Worm (Caenorhabditis elegans) whole organism, L4 larva: Measurements from ENCODE around the gene E04F6.9.
A peak's percentile ranks its signal among the peaks of the same experiment; 100 is the strongest.

Source experiments
- T20F7.1 ChIP-seq: fragments of 200-800 bp; sonication (Bioruptor generic); optimal IDR thresholded peaks from 2 replicates; lab custom pipeline; 2018; ENCODE audit warnings: mild to moderate bottlenecking, missing genetic modification characterization, missing compliant biosample characterization
- Y105C5A.15 ChIP-seq: fragments of 200-800 bp; sonication (Bioruptor generic); IDR thresholded peaks from 2 replicates; pipeline ENCODE4 v1.3.6; 2022; ENCODE audit warnings: missing genetic modification characterization, missing compliant biosample characterization
- Y48G9A.11 ChIP-seq: fragments of 200-800 bp; sonication (Bioruptor generic); IDR thresholded peaks from 2 replicates; pipeline ENCODE4 v1.3.6; 2022; ENCODE audit warnings: missing genetic modification reagents, missing genetic modification characterization, missing compliant biosample characterization
- Y5F2A.4 ChIP-seq: fragments of 200-800 bp; sonication (Bioruptor generic); optimal IDR thresholded peaks from 2 replicates; lab custom pipeline; 2018; ENCODE audit warnings: mild to moderate bottlenecking, missing genetic modification characterization, missing compliant biosample characterization
- Y75B8A.6 ChIP-seq: fragments of 200-800 bp; sonication (Bioruptor generic); IDR thresholded peaks from 2 replicates; pipeline ENCODE4 v1.3.6; 2022; ENCODE audit warnings: missing genetic modification reagents, missing genetic modification characterization, missing compliant biosample characterization
- ama-1 ChIP-seq: fragments of 150-350 bp; optimal IDR thresholded peaks from 2 replicates; lab custom pipeline; 2014; ENCODE audit warnings: inconsistent platforms, mixed read lengths
- ceh-20 ChIP-seq: fragments of 200-800 bp; sonication (Bioruptor generic); IDR thresholded peaks from 2 replicates; pipeline ENCODE4 v1.3.6; 2022; ENCODE audit warnings: missing genetic modification reagents, missing genetic modification characterization, missing compliant biosample characterization
- ctbp-1 ChIP-seq: fragments of 200-800 bp; sonication (Bioruptor generic); IDR thresholded peaks from 2 replicates; pipeline ENCODE4 v1.3.6; 2022; ENCODE audit warnings: missing genetic modification reagents, missing genetic modification characterization, missing compliant biosample characterization
- daf-16 ChIP-seq, 3 experiments: sonication (generic microtip); optimal IDR thresholded peaks; 2 replicates each; lab custom pipeline; 2016 to 2017; ENCODE audit warnings: missing genetic modification characterization in 3 of 3, missing genetic modification reagents in 3 of 3, mild to moderate bottlenecking in 2 of 3, missing compliant biosample characterization in 2 of 3, missing biosample characterization in 1 of 3, moderate library complexity in 1 of 3
- daf-8 ChIP-seq: fragments of 200-800 bp; sonication (Bioruptor generic); IDR thresholded peaks from 2 replicates; pipeline ENCODE4 v1.3.6; 2022; ENCODE audit warnings: missing genetic modification characterization, missing compliant biosample characterization
- dmd-6 ChIP-seq: fragments of 200-800 bp; sonication (Bioruptor generic); IDR thresholded peaks from 2 replicates; pipeline ENCODE4 v1.3.6; 2022; ENCODE audit warnings: missing genetic modification reagents, missing genetic modification characterization, missing compliant biosample characterization
- dve-1 ChIP-seq: sonication (generic microtip); optimal IDR thresholded peaks from 2 replicates; lab custom pipeline; 2017; ENCODE audit warnings: antibody characterized with exemption, mild to moderate bottlenecking, missing genetic modification characterization, missing compliant biosample characterization; ENCODE audit not compliant: insufficient read depth
- fos-1 ChIP-seq: fragments of 150-350 bp; optimal IDR thresholded peaks from 2 replicates; lab custom pipeline; 2014; ENCODE audit warnings: missing biosample characterization, missing genetic modification characterization
- hlh-11 ChIP-seq: fragments of 200-800 bp; sonication (Bioruptor generic); optimal IDR thresholded peaks from 2 replicates; lab custom pipeline; 2018; ENCODE audit warnings: mild to moderate bottlenecking, missing genetic modification characterization, missing compliant biosample characterization
- hlh-30 ChIP-seq: sonication (generic microtip); optimal IDR thresholded peaks from 2 replicates; lab custom pipeline; 2017; ENCODE audit warnings: antibody characterized with exemption, mild to moderate bottlenecking, missing genetic modification characterization, missing compliant biosample characterization; ENCODE audit not compliant: insufficient read depth
- lin-39 ChIP-seq: fragments of 150-350 bp; optimal IDR thresholded peaks from 2 replicates; lab custom pipeline; 2014; ENCODE audit warnings: missing biosample characterization, missing genetic modification reagents, missing genetic modification characterization
- lir-3 ChIP-seq: sonication (generic microtip); optimal IDR thresholded peaks from 2 replicates; lab custom pipeline; 2016; ENCODE audit warnings: mild to moderate bottlenecking, missing genetic modification characterization, missing compliant biosample characterization
- lsy-2 ChIP-seq, 2 experiments: fragments of 150-350 bp in 1 of 2; sonication (generic microtip) in 1 of 2; optimal IDR thresholded peaks; 2 replicates each; lab custom pipeline; 2014 to 2017; ENCODE audit warnings: missing biosample characterization in 2 of 2, missing genetic modification characterization in 2 of 2
- madf-5 ChIP-seq, 2 experiments: fragments of 200-800 bp; sonication (Bioruptor generic); IDR thresholded peaks; 2 replicates each; pipeline ENCODE4 v1.3.6; 2022; ENCODE audit warnings: missing compliant biosample characterization in 2 of 2, missing genetic modification characterization in 2 of 2
- mdl-1 ChIP-seq, 2 experiments: fragments of 150-350 bp in 1 of 2; sonication (generic microtip) in 1 of 2; optimal IDR thresholded peaks; 2 replicates each; lab custom pipeline; 2014 to 2017; ENCODE audit warnings: missing biosample characterization in 2 of 2, missing genetic modification characterization in 2 of 2
- mep-1 ChIP-seq: fragments of 150-350 bp; sonication (generic microtip); optimal IDR thresholded peaks from 3 replicates; lab custom pipeline; 2014; ENCODE audit warnings: missing biosample characterization, missing genetic modification characterization
- mes-2 ChIP-seq: sonication (generic microtip); optimal IDR thresholded peaks from 2 replicates; lab custom pipeline; 2016; ENCODE audit warnings: missing genotype, mild to moderate bottlenecking, missing genetic modification characterization, missing compliant biosample characterization; ENCODE audit not compliant: poor library complexity, severe bottlenecking
- nhr-102 ChIP-seq: sonication (generic microtip); optimal IDR thresholded peaks from 2 replicates; lab custom pipeline; 2016; ENCODE audit warnings: mild to moderate bottlenecking, missing genetic modification characterization, moderate library complexity, missing compliant biosample characterization
- nhr-28 ChIP-seq: fragments of 150-350 bp; optimal IDR thresholded peaks from 2 replicates; lab custom pipeline; 2014; ENCODE audit warnings: missing biosample characterization, missing genetic modification characterization
- nhr-6 ChIP-seq: fragments of 150-350 bp; optimal IDR thresholded peaks from 2 replicates; lab custom pipeline; 2014; ENCODE audit warnings: missing biosample characterization, missing genetic modification characterization
- nhr-77 ChIP-seq: fragments of 150-350 bp; optimal IDR thresholded peaks from 2 replicates; lab custom pipeline; 2014; ENCODE audit warnings: missing biosample characterization, missing genetic modification characterization
- pha-4 ChIP-seq, 2 experiments: fragments of 150-350 bp in 1 of 2; fragments of 200-800 bp in 1 of 2; sonication (Bioruptor generic) in 1 of 2; IDR thresholded peaks in 1 of 2; optimal IDR thresholded peaks in 1 of 2; 2 replicates each; pipeline versions ENCODE4 v1.3.6 to Lab custom; 2014 to 2022; ENCODE audit warnings: missing genetic modification characterization in 2 of 2, missing genetic modification reagents in 2 of 2, missing biosample characterization in 1 of 2, missing compliant biosample characterization in 1 of 2
- pqm-1 ChIP-seq: sonication (generic microtip); optimal IDR thresholded peaks from 2 replicates; lab custom pipeline; 2017; ENCODE audit warnings: missing biosample characterization, missing genetic modification characterization
- tag-97 ChIP-seq: fragments of 200-800 bp; sonication (Bioruptor generic); IDR thresholded peaks from 2 replicates; pipeline ENCODE4 v1.3.6; 2022; ENCODE audit warnings: missing genetic modification characterization, missing compliant biosample characterization
- zip-2 ChIP-seq: fragments of 150-350 bp; optimal IDR thresholded peaks from 2 replicates; lab custom pipeline; 2014; ENCODE audit warnings: missing biosample characterization, missing genetic modification characterization

The E04F6.9 gene

ce11 chrII:7212059-7212458, at the start of gene E04F6.9:
Gene E04F6.9, minus strand, starts transcription at chrII:7212159.
- no peak for TF ChIP-seq madf-5 (GFP tag; IDR thresholded peaks at IDR 0.05; lab: Robert Waterston, UW)
- TF ChIP-seq daf-16 (GFP tag; optimal IDR thresholded peaks at IDR 0.05; lab: Kevin White, UChicago): peak in 1 of 2 experiments; percentile 36
- TF ChIP-seq daf-16 (tag; optimal IDR thresholded peaks at IDR 0.05; lab: Kevin White, UChicago): no peak

DNA sequence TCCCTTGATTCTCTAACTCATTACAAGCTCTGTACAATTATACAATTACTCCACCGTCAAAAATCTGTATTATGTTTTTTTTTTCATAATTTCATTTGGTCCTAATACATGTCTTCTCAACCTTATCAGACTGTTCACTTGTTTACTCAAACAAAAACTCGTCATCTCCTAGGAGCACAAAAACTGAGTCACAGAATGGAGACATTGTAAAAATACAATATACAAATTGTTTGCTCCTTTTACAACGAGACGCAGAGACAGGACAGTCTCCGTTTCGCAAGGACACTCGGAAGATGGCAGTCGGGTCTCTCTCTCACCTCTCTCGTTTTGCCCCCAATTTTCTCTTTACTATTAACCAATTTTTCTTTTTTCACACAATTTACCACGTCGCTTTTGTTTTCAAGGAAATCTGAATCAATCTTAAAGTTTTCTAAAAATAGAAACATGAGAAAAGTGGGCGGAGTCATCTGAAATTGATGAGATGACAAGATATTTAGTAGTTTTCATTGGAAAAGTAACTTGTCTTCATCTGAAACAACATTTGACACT, 43.7 kb upstream of the E04F6.9 start, which contains the start of gene F32A5.8:
Gene F32A5.8, plus strand, starts transcription at position 499 of the 549 bp plus-strand sequence.
- peak in 1 of 2 experiments; percentile 51 for TF ChIP-seq lsy-2 (tag; optimal IDR thresholded peaks at IDR 0.05; lab: Kevin White, UChicago)
- TF ChIP-seq pha-4 (GFP tag; IDR thresholded peaks at IDR 0.05; lab: Robert Waterston, UW): no peak
- peak; percentile 81 for TF ChIP-seq pha-4 (tag; optimal IDR thresholded peaks at IDR 0.05; lab: Kevin White, UChicago)
- TF ChIP-seq lin-39 (tag; lab: Kevin White, UChicago): no peak
- no peak for TF ChIP-seq Y75B8A.6 (GFP tag; lab: Robert Waterston, UW)
- TF ChIP-seq mdl-1 (tag; optimal IDR thresholded peaks at IDR 0.05; lab: Kevin White, UChicago): peak in 1 of 2 experiments; percentile 17
- no peak for TF ChIP-seq daf-8 (GFP tag; lab: Robert Waterston, UW)
- no peak for TF ChIP-seq tag-97 (GFP tag; lab: Robert Waterston, UW)
- TF ChIP-seq pqm-1 (tag; lab: Kevin White, UChicago): peak; percentile 69
- TF ChIP-seq dmd-6 (GFP tag; lab: Robert Waterston, UW): peak; percentile 72
- peak; percentile 84 for TF ChIP-seq dve-1 (tag; lab: Kevin White, UChicago)
- peak; percentile 51 for TF ChIP-seq nhr-102
- peak; percentile 71 for TF ChIP-seq hlh-11 (tag; lab: Kevin White, UChicago)
- peak; percentile 64 for TF ChIP-seq T20F7.1 (GFP tag; lab: Kevin White, UChicago)
- peak; percentile 49 for TF ChIP-seq mep-1 (tag; lab: Kevin White, UChicago)
- TF ChIP-seq hlh-30 (tag; lab: Kevin White, UChicago): peak; percentile 0
- peak; percentile 76 for TF ChIP-seq nhr-6 (tag; lab: Kevin White, UChicago)
- no peak for TF ChIP-seq ceh-20 (GFP tag; lab: Robert Waterston, UW)
- TF ChIP-seq ama-1 (lab: Kevin White, UChicago): peak; percentile 45
- peak; percentile 56 for TF ChIP-seq mes-2 (tag; lab: Kevin White, UChicago)
- peak; percentile 54 for TF ChIP-seq nhr-77
- TF ChIP-seq daf-16 (GFP tag; optimal IDR thresholded peaks at IDR 0.05; lab: Kevin White, UChicago): no peak
- TF ChIP-seq daf-16 (tag; optimal IDR thresholded peaks at IDR 0.05; lab: Kevin White, UChicago): peak; percentile 88
- no peak for TF ChIP-seq Y5F2A.4 (GFP tag; lab: Kevin White, UChicago)
- TF ChIP-seq nhr-28: peak; percentile 84

DNA sequence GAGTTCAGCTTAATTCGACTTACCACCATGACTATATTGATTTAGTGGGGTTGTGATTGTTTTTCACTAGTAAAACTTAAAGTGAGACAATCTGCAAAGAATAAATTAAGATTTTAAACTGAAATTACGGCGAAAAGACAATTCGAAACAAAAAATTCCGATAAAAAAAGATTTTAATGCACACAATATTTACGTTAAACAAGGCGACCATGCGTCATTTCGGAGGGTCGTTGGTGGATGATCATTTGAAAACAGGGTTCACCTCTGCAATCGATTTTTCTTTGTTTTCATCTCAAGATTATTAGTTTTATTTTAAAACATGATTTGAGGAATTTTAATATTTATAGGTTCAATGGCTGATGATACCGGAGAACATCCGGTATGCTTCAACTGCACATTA, 41.1 kb upstream of the E04F6.9 start, which contains the start of gene lsm-4:
Gene lsm-4, minus strand, starts transcription at position 91 of the 400 bp plus-strand sequence.
- TF ChIP-seq lsy-2 (tag; optimal IDR thresholded peaks at IDR 0.05; lab: Kevin White, UChicago): peak in 1 of 2 experiments; percentile 25
- TF ChIP-seq daf-16 (GFP tag; optimal IDR thresholded peaks at IDR 0.05; lab: Kevin White, UChicago): no peak
- peak; percentile 11 for TF ChIP-seq daf-16 (tag; optimal IDR thresholded peaks at IDR 0.05; lab: Kevin White, UChicago)
- TF ChIP-seq T20F7.1 (GFP tag; lab: Kevin White, UChicago): peak; percentile 92
- TF ChIP-seq fos-1: no peak
- no peak for TF ChIP-seq ctbp-1
- peak; percentile 73; the same call in 1 of the 2 replicates for TF ChIP-seq Y48G9A.11

DNA sequence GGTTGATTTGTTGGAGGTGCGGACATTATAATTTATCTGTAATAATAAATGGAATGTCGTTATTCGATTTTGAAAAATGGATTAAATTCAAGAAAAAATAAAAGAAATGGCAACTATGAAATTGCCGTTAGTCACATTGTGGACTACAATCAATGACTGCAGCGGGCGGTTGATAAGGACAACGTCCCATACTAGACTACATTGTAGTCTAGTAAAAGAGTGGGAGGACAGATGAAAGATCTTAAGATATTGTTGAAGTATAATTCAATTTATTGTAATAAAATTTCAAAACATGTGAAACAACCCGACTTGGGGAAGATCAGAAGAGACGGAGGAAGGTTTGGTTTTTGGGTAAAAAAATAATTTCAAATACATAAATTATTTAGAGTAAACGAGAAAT, 40.0 kb upstream of the E04F6.9 start, which contains the start of the genes prx-13 and ada-2:
Gene prx-13, minus strand, starts transcription at position 38 of the 400 bp plus-strand sequence.
Gene ada-2, plus strand, starts transcription at position 282 of the 400 bp plus-strand sequence.
- no peak for TF ChIP-seq daf-16 (GFP tag; optimal IDR thresholded peaks at IDR 0.05; lab: Kevin White, UChicago)
- peak; percentile 37 for TF ChIP-seq daf-16 (tag; optimal IDR thresholded peaks at IDR 0.05; lab: Kevin White, UChicago)
- no peak for TF ChIP-seq mes-2 (tag; lab: Kevin White, UChicago)
- peak; percentile 45 for TF ChIP-seq dve-1 (tag; lab: Kevin White, UChicago)
- TF ChIP-seq pqm-1 (tag; lab: Kevin White, UChicago): peak; percentile 76
- TF ChIP-seq dmd-6 (GFP tag; lab: Robert Waterston, UW): peak; percentile 53
- peak; percentile 40 for TF ChIP-seq nhr-77
- peak; percentile 25 for TF ChIP-seq hlh-30 (tag; lab: Kevin White, UChicago)
- peak in 1 of 2 experiments; percentile 3 for TF ChIP-seq lsy-2 (tag; optimal IDR thresholded peaks at IDR 0.05; lab: Kevin White, UChicago)
- peak; percentile 46 for TF ChIP-seq hlh-11 (tag; lab: Kevin White, UChicago)
- TF ChIP-seq nhr-6 (tag; lab: Kevin White, UChicago): peak; percentile 50
- TF ChIP-seq lir-3 (tag; lab: Kevin White, UChicago): peak; percentile 5
- TF ChIP-seq T20F7.1 (GFP tag; lab: Kevin White, UChicago): peak; percentile 46
- TF ChIP-seq zip-2 (tag; lab: Kevin White, UChicago): no peak
- no peak for TF ChIP-seq Y105C5A.15 (GFP tag; lab: Robert Waterston, UW)
- TF ChIP-seq nhr-28: peak; percentile 98
